Fruit fly (Drosophila melanogaster) whole organism, wandering third instar larva: ENCODE results near the gene CG8997.

ENCODE experiments used
- CG32264 ChIP-seq: fragments of 200-800 bp; sonication (Bioruptor generic); optimal IDR thresholded peaks from 2 replicates; lab custom pipeline; 2016; ENCODE audit warnings: missing biosample characterization, missing genetic modification characterization
- CG9705 ChIP-seq: fragments of 200-800 bp; sonication (Bioruptor generic); optimal IDR thresholded peaks from 2 replicates; lab custom pipeline; 2018; ENCODE audit warnings: missing biosample characterization, mild to moderate bottlenecking, missing genetic modification characterization
- Dfd ChIP-seq: fragments of >200 bp; optimal IDR thresholded peaks from 2 replicates; lab custom pipeline; 2017; ENCODE audit warnings: missing biosample characterization, missing genetic modification characterization
- Dif ChIP-seq: fragments of 200-275, 200-300 bp; sonication (Bioruptor generic); optimal IDR thresholded peaks from 2 replicates; lab custom pipeline; 2018; ENCODE audit warnings: missing biosample characterization, missing genetic modification characterization; ENCODE audit not compliant: partially characterized antibody
- HLH106 ChIP-seq: fragments of 200-800 bp; optimal IDR thresholded peaks from 3 replicates; lab custom pipeline; 2019; ENCODE audit warnings: missing biosample characterization, mild to moderate bottlenecking, missing genetic modification characterization, moderate library complexity
- Hnf4 ChIP-seq: fragments of 200-800 bp; sonication (Bioruptor generic); optimal IDR thresholded peaks from 2 replicates; lab custom pipeline; 2016; ENCODE audit warnings: missing biosample characterization, mild to moderate bottlenecking, missing genetic modification characterization
- Hr78 ChIP-seq: fragments of >200 bp; optimal IDR thresholded peaks from 2 replicates; lab custom pipeline; 2017; ENCODE audit warnings: missing biosample characterization, missing genetic modification characterization
- Hr83 ChIP-seq: fragments of 200-300 bp; sonication (Bioruptor generic); optimal IDR thresholded peaks from 2 replicates; lab custom pipeline; 2016; ENCODE audit warnings: missing biosample characterization, mild to moderate bottlenecking, missing genetic modification characterization, moderate library complexity; ENCODE audit not compliant: poor library complexity, severe bottlenecking
- Myc ChIP-seq: fragments of >200 bp; optimal IDR thresholded peaks from 2 replicates; lab custom pipeline; 2017
- N ChIP-seq: fragments of >200 bp; optimal IDR thresholded peaks from 2 replicates; lab custom pipeline; 2018; ENCODE audit warnings: missing biosample characterization, missing external identifiers, missing genetic modification characterization
- OdsH ChIP-seq: fragments of 200-800 bp; sonication (Bioruptor generic); optimal IDR thresholded peaks from 2 replicates; lab custom pipeline; 2016; ENCODE audit warnings: missing biosample characterization, mild to moderate bottlenecking, missing genetic modification characterization
- Rel ChIP-seq, 2 experiments: fragments of 200-800 bp; sonication (Bioruptor generic) in 1 of 2; optimal IDR thresholded peaks; 2 replicates in 1 of 2; 3 replicates in 1 of 2; lab custom pipeline; 2016 to 2019; ENCODE audit warnings: mild to moderate bottlenecking in 2 of 2, missing biosample characterization in 2 of 2, missing genetic modification characterization in 2 of 2, moderate library complexity in 1 of 2
- Sp1 ChIP-seq: fragments of 200-800 bp; sonication (Bioruptor generic); optimal IDR thresholded peaks from 3 replicates; lab custom pipeline; 2019; ENCODE audit warnings: missing biosample characterization, mild to moderate bottlenecking, missing genetic modification characterization, moderate library complexity
- Vsx2 ChIP-seq: fragments of 200-300, 225-300 bp; sonication (Bioruptor generic); optimal IDR thresholded peaks from 2 replicates; lab custom pipeline; 2018; ENCODE audit warnings: missing biosample characterization, missing genetic modification characterization; ENCODE audit not compliant: partially characterized antibody
- br ChIP-seq: fragments of 200-800 bp; sonication (Bioruptor generic); optimal IDR thresholded peaks from 2 replicates; lab custom pipeline; 2016; ENCODE audit warnings: missing biosample characterization, missing genetic modification characterization
- brk ChIP-seq: fragments of 200-800 bp; sonication (Bioruptor generic); optimal IDR thresholded peaks from 2 replicates; lab custom pipeline; 2016; ENCODE audit warnings: missing biosample characterization, mild to moderate bottlenecking, missing genetic modification characterization
- dsf ChIP-seq: sonication (Bioruptor generic); optimal IDR thresholded peaks from 2 replicates; lab custom pipeline; 2016; ENCODE audit warnings: missing biosample characterization, missing genetic modification characterization, borderline replicate concordance
- ey ChIP-seq: fragments of 200-800 bp; sonication (Bioruptor generic); optimal IDR thresholded peaks from 2 replicates; lab custom pipeline; 2016; ENCODE audit warnings: missing biosample characterization, missing genetic modification characterization
- foxo ChIP-seq, 2 experiments: fragments of 200-800 bp; sonication (Bioruptor generic); optimal IDR thresholded peaks; 2 replicates in 1 of 2; 3 replicates in 1 of 2; lab custom pipeline; 2016 to 2017; ENCODE audit warnings: missing biosample characterization in 2 of 2, missing genetic modification characterization in 2 of 2
- fru ChIP-seq: fragments of 200-800 bp; sonication (Bioruptor generic); optimal IDR thresholded peaks from 3 replicates; lab custom pipeline; 2016; ENCODE audit warnings: missing biosample characterization, mild to moderate bottlenecking, missing genetic modification characterization
- jim ChIP-seq: fragments of 175-275, 200-325 bp; sonication (Bioruptor generic); optimal IDR thresholded peaks from 2 replicates; lab custom pipeline; 2016; ENCODE audit warnings: missing biosample characterization, mild to moderate bottlenecking, missing genetic modification characterization
- pan ChIP-seq: fragments of >200 bp; optimal IDR thresholded peaks from 2 replicates; lab custom pipeline; 2017
- psq ChIP-seq: fragments of 200-800 bp; sonication (Bioruptor generic); optimal IDR thresholded peaks from 3 replicates; lab custom pipeline; 2017; ENCODE audit warnings: missing biosample characterization, mild to moderate bottlenecking, missing genetic modification characterization, moderate library complexity
- rgr ChIP-seq: fragments of 200-800 bp; sonication (Bioruptor generic); optimal IDR thresholded peaks from 3 replicates; lab custom pipeline; 2016; ENCODE audit warnings: missing biosample characterization, mild to moderate bottlenecking, missing genetic modification characterization
- sage ChIP-seq: fragments of 200-800 bp; sonication (Bioruptor generic); optimal IDR thresholded peaks from 2 replicates; lab custom pipeline; 2016; ENCODE audit warnings: missing biosample characterization, mild to moderate bottlenecking, missing genetic modification characterization
- usp ChIP-seq: fragments of >200 bp; optimal IDR thresholded peaks from 2 replicates; lab custom pipeline; 2017; ENCODE audit warnings: missing biosample characterization, missing genetic modification characterization
- woc ChIP-seq: sonication (Bioruptor generic); optimal IDR thresholded peaks from 2 replicates; lab custom pipeline; 2016; ENCODE audit warnings: missing biosample characterization, mild to moderate bottlenecking, missing genetic modification characterization

The CG8997 gene

dm6 chr2L:13827557-13827956, 17.6 kb downstream of the CG8997 start, which contains the start of gene PolG1:
TSS of gene PolG1 (minus strand) at chr2L:13827772.
- no peak for TF ChIP-seq foxo (GFP tag; optimal IDR thresholded peaks at IDR 0.05; lab: Kevin White, UChicago)
- no peak for TF ChIP-seq Hr78 (GFP tag; lab: Kevin White, UChicago)
- TF ChIP-seq Myc (lab: Kevin White, UChicago): no peak
- no peak for TF ChIP-seq N (GFP tag; lab: Kevin White, UChicago)
- no peak for TF ChIP-seq br
- no peak for TF ChIP-seq jim (GFP tag; lab: Kevin White, UChicago)

DNA sequence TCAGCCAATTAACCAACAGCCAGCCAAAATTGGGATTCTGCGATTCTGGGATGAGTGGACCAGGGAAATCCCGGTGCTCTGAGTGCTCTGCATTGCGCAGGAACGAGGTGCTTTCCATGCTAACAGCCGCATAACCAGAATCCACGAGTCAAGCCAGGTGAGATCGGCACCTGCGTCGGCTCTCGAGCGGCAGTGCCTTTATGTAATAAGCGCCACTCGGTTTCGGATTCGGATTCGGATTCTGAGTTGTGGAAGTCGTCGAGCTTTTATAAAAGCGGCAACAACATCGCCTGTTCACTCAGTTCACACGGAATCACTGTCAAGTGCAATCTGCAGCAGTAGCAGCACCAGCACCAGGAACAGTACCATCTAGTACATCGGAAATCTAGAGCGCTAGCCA, 24.2 kb downstream of the CG8997 start, which contains the start of gene b:
Gene b (plus strand): TSS at position 301 of the 400 bp plus-strand sequence.
- TF ChIP-seq Rel (GFP tag; optimal IDR thresholded peaks at IDR 0.05; lab: Kevin White, UChicago): no peak
- peak; percentile 79 for TF ChIP-seq Rel (tag; optimal IDR thresholded peaks at IDR 0.05; lab: Kevin White, UChicago)
- TF ChIP-seq OdsH: no peak
- TF ChIP-seq, all 38 proteins: peak for 1

- TF ChIP-seq Hr78 (GFP tag; lab: Kevin White, UChicago) (no peak), Rel (GFP tag; optimal IDR thresholded peaks at IDR 0.05; lab: Kevin White, UChicago) (no peak), Rel (tag; optimal IDR thresholded peaks at IDR 0.05; lab: Kevin White, UChicago) (peak; percentile 91)
Observed at dm6 chr2L:13820176-13820575, 24.9 kb downstream of the CG8997 start.

DNA sequence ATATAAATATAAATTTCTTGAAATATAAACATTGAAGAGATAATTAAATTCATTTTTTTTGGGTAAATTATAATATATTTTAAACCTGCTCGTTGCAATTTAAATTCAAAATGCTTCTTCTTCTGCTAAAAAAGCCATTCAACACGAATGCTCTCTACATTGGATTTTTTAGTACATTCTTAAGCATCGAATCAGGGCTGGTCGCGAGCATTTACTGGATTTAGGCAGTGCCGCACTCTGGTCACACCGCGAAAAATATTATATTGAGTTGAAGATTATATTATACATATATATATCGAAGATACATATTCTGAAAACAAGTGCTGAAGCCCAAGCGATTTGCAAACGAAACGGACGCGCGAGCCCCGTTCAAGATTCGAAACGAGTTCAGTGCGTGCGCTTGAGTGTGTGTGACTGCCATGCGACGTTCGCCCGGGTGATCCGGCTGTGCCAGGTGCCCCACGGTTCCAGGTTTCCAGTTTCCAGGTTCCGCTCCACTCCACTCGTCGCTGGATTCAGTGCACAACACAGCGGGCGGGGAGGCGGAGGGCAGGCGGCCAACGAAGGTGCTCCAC, 31.4 kb downstream of the CG8997 start, which contains the start of gene Sos:
Gene Sos (plus strand): TSS at position 213 of the 575 bp plus-strand sequence.
- TF ChIP-seq Rel (GFP tag; optimal IDR thresholded peaks at IDR 0.05; lab: Kevin White, UChicago) (no peak), Rel (tag; optimal IDR thresholded peaks at IDR 0.05; lab: Kevin White, UChicago) (peak; percentile 45), psq (no peak)

dm6 chr2L:13813156-13813555, 32.0 kb downstream of the CG8997 start, which contains the start of gene CG16888:
TSS of gene CG16888 (minus strand) at chr2L:13813256.
- TF ChIP-seq Sp1 (GFP tag; lab: Kevin White, UChicago) (no peak), Vsx2 (GFP tag; lab: Kevin White, UChicago) (no peak), Dif (GFP tag; lab: Kevin White, UChicago) (no peak), Hnf4 (GFP tag; lab: Kevin White, UChicago) (no peak), sage (GFP tag; lab: Kevin White, UChicago) (no peak), OdsH (no peak), pan (no peak), brk (GFP tag; lab: Kevin White, UChicago) (no peak), Myc (lab: Kevin White, UChicago) (no peak), CG9705 (GFP tag; lab: Kevin White, UChicago) (no peak), fru (GFP tag; lab: Kevin White, UChicago) (no peak)

DNA sequence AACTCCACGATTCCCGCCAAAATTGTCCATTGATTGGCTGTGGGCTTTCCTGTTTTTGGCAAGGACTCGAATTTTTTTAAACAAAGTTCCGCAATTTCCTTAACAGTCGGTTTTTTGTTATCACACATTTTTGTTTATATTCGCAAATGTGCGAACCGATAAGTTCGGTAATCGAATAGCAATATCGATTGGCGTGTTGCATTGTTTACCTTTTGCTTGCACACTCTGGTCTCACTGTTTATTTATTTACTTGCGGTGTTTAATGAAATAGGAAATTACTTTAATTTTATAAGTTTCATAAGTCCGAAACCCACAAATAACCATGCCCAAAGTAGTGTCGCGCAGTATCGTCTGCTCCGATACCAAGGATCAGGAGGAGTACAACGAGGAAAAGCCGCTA, 33.8 kb downstream of the CG8997 start, which contains the start of the genes Adat1 and CG16865:
Gene Adat1 (minus strand): TSS at position 152 of the 400 bp plus-strand sequence.
Gene CG16865 (plus strand): TSS at position 200 of the 400 bp plus-strand sequence.
- no peak for TF ChIP-seq dsf (GFP tag; lab: Kevin White, UChicago)
- TF ChIP-seq Hr83 (GFP tag; lab: Kevin White, UChicago): peak; percentile 21
- TF ChIP-seq woc: no peak
- TF ChIP-seq CG9705 (GFP tag; lab: Kevin White, UChicago): peak; percentile 15
- TF ChIP-seq, all 38 proteins: peak for 2

DNA sequence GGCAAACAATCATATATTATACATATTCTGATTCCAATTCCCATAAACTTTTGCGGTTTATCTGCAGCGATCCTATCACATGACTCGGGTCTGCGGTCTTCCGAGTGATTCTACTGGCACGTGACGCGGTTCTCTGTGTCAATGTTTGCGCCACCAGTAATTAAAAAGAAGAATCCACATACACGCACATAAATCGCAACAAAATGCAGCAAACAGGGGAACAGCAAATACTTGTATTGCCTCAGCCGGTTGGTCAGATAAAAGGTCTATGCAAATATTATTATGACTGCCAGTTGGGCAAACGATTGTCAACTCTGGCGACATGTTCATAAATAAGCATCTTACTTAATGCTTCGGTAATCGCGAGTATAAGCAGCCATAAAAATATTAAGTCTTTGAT, 37.2 kb downstream of the CG8997 start:
- TF ChIP-seq Sp1 (GFP tag; lab: Kevin White, UChicago) (peak; percentile 38), usp (GFP tag; lab: Kevin White, UChicago) (no peak), Hr83 (GFP tag; lab: Kevin White, UChicago) (peak; percentile 64), Dfd (GFP tag; lab: Kevin White, UChicago) (no peak), OdsH (peak; percentile 34), CG32264 (peak; percentile 3), woc (no peak), jim (GFP tag; lab: Kevin White, UChicago) (no peak), HLH106 (tag; lab: Kevin White, UChicago) (no peak), rgr (peak; percentile 45), Hr78 (GFP tag; lab: Kevin White, UChicago) (no peak), ey (GFP tag; lab: Kevin White, UChicago) (no peak), sage (GFP tag; lab: Kevin White, UChicago) (no peak)
- TF ChIP-seq, all 38 proteins: peak for 5
